Worm (Caenorhabditis elegans) whole organism, L4/young adult: Measurements from ENCODE around the gene acs-21.
"Not testable (repeated sequence)": the region's sequence is repeated elsewhere in the genome, so short reads cannot be mapped to it uniquely, and the experiment has no call there.

Experiments used
- dao-5 ChIP-seq: sonication (generic microtip); optimal IDR thresholded peaks from 2 replicates; lab custom pipeline; 2016; ENCODE audit warnings: missing genotype, missing genetic modification characterization, moderate library complexity, missing compliant biosample characterization
- him-1 ChIP-seq: sonication (generic microtip); optimal IDR thresholded peaks from 2 replicates; lab custom pipeline; 2016; ENCODE audit warnings: missing genotype, missing genetic modification reagents, missing genetic modification characterization, missing compliant biosample characterization

ce11 chrV:3102049-3102448 is 13.2 kb downstream of the acs-21 start, which contains the start of gene Y73C8C.4:
- not testable (repeated sequence) for TF ChIP-seq dao-5, him-1 (tag; lab: Kevin White, UChicago)
